Fruit fly (Drosophila melanogaster): Measurements from ENCODE around the gene Frl.

Frl gene

dm6 chr3L:14004963-14005458, 48.0 kb upstream of the Frl start (continued):
- peak; percentile 94 for TF ChIP-seq CG12391 (tag; optimal IDR thresholded peaks at IDR 0.05)
- peak; percentile 96 for TF ChIP-seq CG1603 (tag; optimal IDR thresholded peaks at IDR 0.05)
- TF ChIP-seq en (GFP tag; optimal IDR thresholded peaks at IDR 0.05): peak; percentile 92
- peak; percentile 88 for TF ChIP-seq mirr (GFP tag; optimal IDR thresholded peaks at IDR 0.05)
- TF ChIP-seq seq (GFP tag; IDR thresholded peaks at IDR 0.05): peak; percentile 94
- TF ChIP-seq HLH4C (GFP tag; IDR thresholded peaks at IDR 0.05; ENCODE audit: partially characterized antibody): no peak
- TF ChIP-seq CG33213 (GFP tag; optimal IDR thresholded peaks at IDR 0.05): peak; percentile 94
- peak; percentile 86 for TF ChIP-seq CG10321 (GFP tag; IDR thresholded peaks at IDR 0.05)
- TF ChIP-seq HHEX (GFP tag; optimal IDR thresholded peaks at IDR 0.05): peak; percentile 93
- TF ChIP-seq NFAT (GFP tag; IDR thresholded peaks at IDR 0.05): peak; percentile 90
- TF ChIP-seq esg (GFP tag; conservative IDR thresholded peaks at IDR 0.05): peak; percentile 95
- peak; percentile 90 for TF ChIP-seq CG8388 (GFP tag; optimal IDR thresholded peaks at IDR 0.05)
- peak; percentile 97 for TF ChIP-seq ems (GFP tag; optimal IDR thresholded peaks at IDR 0.05)
- peak; percentile 94 for TF ChIP-seq CG4820 (GFP tag; optimal IDR thresholded peaks at IDR 0.05)
- TF ChIP-seq ase (GFP tag; IDR thresholded peaks at IDR 0.05): peak; percentile 90
- peak; percentile 85 for TF ChIP-seq CG10959 (GFP tag; IDR thresholded peaks at IDR 0.05)
- peak; percentile 93 for TF ChIP-seq gce (GFP tag; IDR thresholded peaks at IDR 0.05)
- peak; percentile 96 for TF ChIP-seq ranshi (GFP tag; IDR thresholded peaks at IDR 0.05)
- TF ChIP-seq CG16779 (GFP tag; IDR thresholded peaks at IDR 0.05): peak; percentile 88
- TF ChIP-seq CG1792 (GFP tag; optimal IDR thresholded peaks at IDR 0.05): peak; percentile 94
- peak; percentile 88 for TF ChIP-seq dati (GFP tag; IDR thresholded peaks at IDR 0.05)
- TF ChIP-seq CG9437 (GFP tag; optimal IDR thresholded peaks at IDR 0.05): peak; percentile 89
- TF ChIP-seq CG13775 (GFP tag; optimal IDR thresholded peaks at IDR 0.05): peak; percentile 85
- peak; percentile 94 for TF ChIP-seq CG10654 (GFP tag; optimal IDR thresholded peaks at IDR 0.05)
- no peak; the same call in 1 of the 2 replicates for TF ChIP-seq dimm (GFP tag; IDR thresholded peaks at IDR 0.05)
- TF ChIP-seq CG9932 (GFP tag; IDR thresholded peaks at IDR 0.05): peak; percentile 94
- TF ChIP-seq pros (GFP tag; optimal IDR thresholded peaks at IDR 0.05): peak; percentile 50
- TF ChIP-seq CG34376 (GFP tag; optimal IDR thresholded peaks at IDR 0.05): peak; percentile 92
- peak; percentile 75 for TF ChIP-seq Adf1 (GFP tag; IDR thresholded peaks at IDR 0.05)
- TF ChIP-seq Hr51 (GFP tag; optimal IDR thresholded peaks at IDR 0.05): peak; percentile 93 to 96
- peak; percentile 96 for TF ChIP-seq fd3F (GFP tag; optimal IDR thresholded peaks at IDR 0.05)
- peak; percentile 90 for TF ChIP-seq odd (GFP tag; optimal IDR thresholded peaks at IDR 0.05)
- TF ChIP-seq yki (optimal IDR thresholded peaks at IDR 0.05): no peak
- peak; percentile 93 for TF ChIP-seq CG13296 (GFP tag; optimal IDR thresholded peaks at IDR 0.05)
- TF ChIP-seq BEAF-32 (GFP tag; optimal IDR thresholded peaks at IDR 0.05): peak; percentile 23
- TF ChIP-seq TFAM (GFP tag; optimal IDR thresholded peaks at IDR 0.05): peak; percentile 78
- TF ChIP-seq Trl (optimal IDR thresholded peaks at IDR 0.05): no peak
- peak; percentile 96 for TF ChIP-seq Trl (GFP tag; optimal IDR thresholded peaks at IDR 0.05)
- TF ChIP-seq Spps (tag; optimal IDR thresholded peaks at IDR 0.05): peak; percentile 58
- TF ChIP-seq fru (optimal IDR thresholded peaks at IDR 0.05): no peak
- TF ChIP-seq pan (optimal IDR thresholded peaks at IDR 0.05): no peak
- TF ChIP-seq pan (GFP tag; optimal IDR thresholded peaks at IDR 0.05 in 1 of 2, IDR thresholded peaks at IDR 0.05 in 1 of 2): peak in 1 of 2 experiments; percentile 97
- TF ChIP-seq CG14860 (GFP tag; IDR thresholded peaks at IDR 0.05; ENCODE audit: partially characterized antibody): no peak
- TF ChIP-seq gt (GFP tag; IDR thresholded peaks at IDR 0.05): peak; percentile 78
- TF ChIP-seq CG15011 (GFP tag; optimal IDR thresholded peaks at IDR 0.05): peak; percentile 88
- peak; percentile 87 for TF ChIP-seq CG11085 (GFP tag; IDR thresholded peaks at IDR 0.05)
- peak; percentile 67 for TF ChIP-seq dmrt11E (tag; optimal IDR thresholded peaks at IDR 0.05)
- no peak for TF ChIP-seq tio (GFP tag; optimal IDR thresholded peaks at IDR 0.05)
- peak; percentile 93 for TF ChIP-seq grau (tag; optimal IDR thresholded peaks at IDR 0.05)
- TF ChIP-seq luna (GFP tag; optimal IDR thresholded peaks at IDR 0.05): peak; percentile 50
- peak; percentile 74 for TF ChIP-seq CG4404 (GFP tag; IDR thresholded peaks at IDR 0.05)
- TF ChIP-seq HLHmδ (GFP tag; optimal IDR thresholded peaks at IDR 0.05): no peak
